Worm (Caenorhabditis elegans) whole organism, young adult: ENCODE data around the gene C14A6.7.

Experiments
- K11D2.4 ChIP-seq: fragments of 200-800 bp; sonication (Bioruptor generic); IDR thresholded peaks from 2 replicates; pipeline ENCODE4 v1.3.6; 2022; ENCODE audit warnings: missing genetic modification reagents, missing genetic modification characterization, missing compliant biosample characterization
- ama-1 ChIP-seq, 3 experiments: fragments of 150-350 bp in 1 of 3; sonication (generic microtip) in 2 of 3; optimal IDR thresholded peaks; 2 replicates each; lab custom pipeline; 2014 to 2018; ENCODE audit warnings: missing biosample characterization in 2 of 3, missing genetic modification characterization in 2 of 3, missing genetic modification reagents in 2 of 3
- cebp-2 ChIP-seq: fragments of 200-800 bp; sonication (Bioruptor generic); IDR thresholded peaks from 2 replicates; pipeline ENCODE4 v1.3.6; 2022; ENCODE audit warnings: missing genetic modification characterization, missing compliant biosample characterization
- efl-1 ChIP-seq: fragments of 150-350 bp; optimal IDR thresholded peaks from 2 replicates; lab custom pipeline; 2014; ENCODE audit warnings: missing biosample characterization, missing genetic modification reagents, missing genetic modification characterization
- hmg-1.2 ChIP-seq: fragments of 200-800 bp; sonication (Bioruptor generic); IDR thresholded peaks from 2 replicates; pipeline ENCODE4 v1.3.6; 2022; ENCODE audit warnings: missing genetic modification reagents, missing genetic modification characterization, missing compliant biosample characterization
- let-526 ChIP-seq: fragments of 200-800 bp; sonication (Bioruptor generic); IDR thresholded peaks from 2 replicates; pipeline ENCODE4 v1.3.6; 2022; ENCODE audit warnings: missing genetic modification reagents, missing genetic modification characterization, missing compliant biosample characterization
- lir-1 ChIP-seq: fragments of 200-800 bp; sonication (Bioruptor generic); conservative IDR thresholded peaks from 2 replicates; pipeline ENCODE4 v1.3.6; 2022; ENCODE audit warnings: missing genetic modification reagents, missing genetic modification characterization, missing compliant biosample characterization
- lsl-1 ChIP-seq: fragments of 200-800 bp; sonication (Bioruptor generic); optimal IDR thresholded peaks from 2 replicates; lab custom pipeline; 2018; ENCODE audit warnings: mild to moderate bottlenecking, missing genetic modification characterization, moderate library complexity, missing compliant biosample characterization
- lsy-27 ChIP-seq: sonication (generic microtip); optimal IDR thresholded peaks from 2 replicates; lab custom pipeline; 2017; ENCODE audit warnings: missing genetic modification characterization, mild to moderate bottlenecking, missing compliant biosample characterization, antibody characterized with exemption, missing genotype, borderline replicate concordance; ENCODE audit not compliant: insufficient read depth
- nfya-2 ChIP-seq: fragments of 200-800 bp; sonication (Bioruptor generic); IDR thresholded peaks from 2 replicates; pipeline ENCODE4 v1.3.6; 2022; ENCODE audit warnings: missing genetic modification reagents, missing genetic modification characterization, missing compliant biosample characterization
- nhr-90 ChIP-seq: sonication (generic microtip); optimal IDR thresholded peaks from 2 replicates; lab custom pipeline; 2016; ENCODE audit warnings: missing genotype, mild to moderate bottlenecking, missing genetic modification characterization, missing compliant biosample characterization
- pha-4 ChIP-seq: fragments of 150-350 bp; sonication (generic microtip); optimal IDR thresholded peaks from 2 replicates; lab custom pipeline; 2014; ENCODE audit warnings: missing biosample characterization, missing genetic modification reagents, missing genetic modification characterization
- unc-62 ChIP-seq: fragments of 150-350 bp; optimal IDR thresholded peaks from 2 replicates; lab custom pipeline; 2014; ENCODE audit warnings: missing biosample characterization, missing genetic modification reagents, missing genetic modification characterization

- TF ChIP-seq hmg-1.2 (GFP tag; lab: Robert Waterston, UW) (no peak), cebp-2 (GFP tag; lab: Robert Waterston, UW) (no peak), let-526 (GFP tag; lab: Robert Waterston, UW) (no peak), K11D2.4 (no peak), nhr-90 (tag; lab: Kevin White, UChicago) (no peak), lsl-1 (GFP tag; lab: Kevin White, UChicago) (no peak), ama-1 (optimal IDR thresholded peaks at IDR 0.05; lab: Kevin White, UChicago) (no peak), ama-1 (GFP tag; optimal IDR thresholded peaks at IDR 0.05; lab: Kevin White, UChicago) (no peak), lsy-27 (no peak), pha-4 (tag; lab: Kevin White, UChicago) (no peak), nfya-2 (GFP tag; lab: Robert Waterston, UW) (no peak), unc-62 (GFP tag; lab: Kevin White, UChicago) (no peak), efl-1 (no peak), lir-1 (no peak)
Measured at ce11 chrV:18171568-18171967, 3.4 kb upstream of the C14A6.7 start, which contains the start of gene C14A6.8.
